Worm (Caenorhabditis elegans): ENCODE measurements around the gene srz-104.

DNA sequence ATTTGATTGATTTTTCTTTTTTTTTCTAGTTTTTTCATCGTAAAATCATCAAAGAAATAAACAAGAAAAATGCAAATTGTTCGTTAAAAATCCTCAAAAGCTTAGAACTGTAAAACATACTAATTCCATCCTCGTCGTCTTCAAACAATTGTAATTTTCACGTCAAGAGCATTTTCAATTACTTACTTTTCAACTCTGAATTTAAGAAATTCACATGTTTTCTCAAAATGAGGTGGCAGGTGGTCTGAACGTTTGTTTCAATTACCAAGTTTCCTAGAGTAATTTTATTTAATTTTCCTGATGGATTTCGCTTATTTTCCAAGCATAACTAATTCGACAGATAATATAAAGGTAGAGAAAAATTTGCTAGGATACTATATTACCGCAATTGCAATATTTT is at the start of gene srz-104:
- TF ChIP-seq nhr-111 (GFP tag; optimal IDR thresholded peaks at IDR 0.05), result no peak
- no peak for TF ChIP-seq snpc-4 (tag; optimal IDR thresholded peaks at IDR 0.05)
- TF ChIP-seq fkh-10 (GFP tag; optimal IDR thresholded peaks at IDR 0.05), result no peak
- no peak for TF ChIP-seq nhr-76 (tag; optimal IDR thresholded peaks at IDR 0.05)
- TF ChIP-seq F37D6.2 (tag; optimal IDR thresholded peaks at IDR 0.05), result no peak
- no peak for TF ChIP-seq lin-13 (GFP tag; optimal IDR thresholded peaks at IDR 0.05)
